Fruit fly (Drosophila melanogaster) Kc167 (cell line): Measurements from ENCODE around the gene Son.

Experiments used
- Myc ChIP-seq: fragments of >200 bp; optimal IDR thresholded peaks from 2 replicates; lab custom pipeline; 2017; ENCODE audit warnings: missing external identifiers
- h ChIP-seq: fragments of >200 bp; optimal IDR thresholded peaks from 3 replicates; lab custom pipeline; 2018; ENCODE audit warnings: missing external identifiers
- psq ChIP-seq: fragments of >200 bp; optimal IDR thresholded peaks from 2 replicates; lab custom pipeline; 2017; ENCODE audit warnings: missing external identifiers

dm6 chr3R:9630633-9631095 is 52.8 kb downstream of the Son start, which contains the start of gene Calr:
- TF ChIP-seq h (lab: Kevin White, UChicago) (no peak), psq (lab: Kevin White, UChicago) (no peak), Myc (no peak)
